Fruit fly (Drosophila melanogaster) whole organism, embryonic: ENCODE measurements around the gene Tsp68C.

Experiments
- CG10209 ChIP-seq: fragments of 200-800 bp; sonication (Bioruptor generic); optimal IDR thresholded peaks from 3 replicates; lab custom pipeline; 2017; ENCODE audit warnings: missing biosample characterization, mild to moderate bottlenecking, missing genetic modification characterization, missing genetic modification reagents
- CG11696 ChIP-seq: fragments of 200-800 bp; sonication (Bioruptor generic); IDR thresholded peaks from 2 replicates; pipeline ENCODE4 v1.3.6; 2022; ENCODE audit warnings: missing biosample characterization, missing genetic modification characterization
- CG13123 ChIP-seq: fragments of 200-800 bp; sonication (Bioruptor generic); optimal IDR thresholded peaks from 2 replicates; lab custom pipeline; 2016; ENCODE audit warnings: missing biosample characterization, missing genetic modification characterization
- CG13624 ChIP-seq: fragments of 200-800 bp; sonication (Bioruptor generic); optimal IDR thresholded peaks from 2 replicates; lab custom pipeline; 2016; ENCODE audit warnings: missing biosample characterization, missing genetic modification characterization
- CG13894 ChIP-seq: fragments of 200-800 bp; sonication (Bioruptor generic); optimal IDR thresholded peaks from 3 replicates; lab custom pipeline; 2018; ENCODE audit warnings: missing biosample characterization, mild to moderate bottlenecking, missing genetic modification characterization, moderate library complexity
- CG14860 ChIP-seq: fragments of 200-800 bp; sonication (Bioruptor generic); IDR thresholded peaks from 3 replicates; pipeline ENCODE4 v1.3.6; 2022; ENCODE audit warnings: missing biosample characterization, missing genetic modification characterization; ENCODE audit not compliant: partially characterized antibody
- CG15269 ChIP-seq: fragments of 200-800 bp; sonication (Bioruptor generic); optimal IDR thresholded peaks from 2 replicates; lab custom pipeline; 2018; ENCODE audit warnings: missing biosample characterization, mild to moderate bottlenecking, missing genetic modification characterization, moderate library complexity
- CG1529 ChIP-seq: fragments of 200-800 bp; sonication (Bioruptor generic); optimal IDR thresholded peaks from 3 replicates; lab custom pipeline; 2018; ENCODE audit warnings: missing biosample characterization, missing genetic modification characterization
- CG1647 ChIP-seq: fragments of 200-800 bp; sonication (Bioruptor generic); optimal IDR thresholded peaks from 3 replicates; lab custom pipeline; 2016; ENCODE audit warnings: missing biosample characterization, missing genetic modification characterization
- CG16815 ChIP-seq: fragments of 200-800 bp; sonication (Bioruptor generic); optimal IDR thresholded peaks from 3 replicates; lab custom pipeline; 2017; ENCODE audit warnings: missing biosample characterization, mild to moderate bottlenecking, missing genetic modification characterization
- CG17186 ChIP-seq: fragments of 200-800 bp; sonication (Bioruptor generic); optimal IDR thresholded peaks from 3 replicates; lab custom pipeline; 2017; ENCODE audit warnings: missing biosample characterization, missing genetic modification reagents, missing genetic modification characterization
- CG17385 ChIP-seq: fragments of 200-800 bp; sonication (Bioruptor generic); optimal IDR thresholded peaks from 3 replicates; lab custom pipeline; 2018; ENCODE audit warnings: missing biosample characterization, mild to moderate bottlenecking, missing genetic modification characterization
- CG1792 ChIP-seq: fragments of 200-800 bp; sonication (Bioruptor generic); optimal IDR thresholded peaks from 2 replicates; lab custom pipeline; 2016; ENCODE audit warnings: missing biosample characterization, missing genetic modification characterization
- CG1832 ChIP-seq: fragments of 200-800 bp; sonication (Bioruptor generic); optimal IDR thresholded peaks from 2 replicates; lab custom pipeline; 2017; ENCODE audit warnings: missing biosample characterization, mild to moderate bottlenecking, missing genetic modification characterization, inconsistent platforms
- CG2199 ChIP-seq: fragments of 200-800 bp; sonication (Bioruptor generic); IDR thresholded peaks from 3 replicates; pipeline ENCODE4 v1.3.6; 2022; ENCODE audit warnings: missing biosample characterization, missing genetic modification characterization
- CG2202 ChIP-seq: fragments of 200-800 bp; sonication (Bioruptor generic); optimal IDR thresholded peaks from 2 replicates; lab custom pipeline; 2018; ENCODE audit warnings: missing biosample characterization, mild to moderate bottlenecking, missing genetic modification characterization
- CG34224 ChIP-seq: fragments of 200-800 bp; sonication (Bioruptor generic); IDR thresholded peaks from 3 replicates; pipeline ENCODE4 v1.3.6; 2022; ENCODE audit warnings: missing biosample characterization, missing genetic modification characterization; ENCODE audit not compliant: partially characterized antibody
- CG4730 ChIP-seq: fragments of 200-800 bp; sonication (Bioruptor generic); IDR thresholded peaks from 2 replicates; pipeline ENCODE4 v1.3.6; 2022; ENCODE audit warnings: missing biosample characterization, missing genetic modification characterization
- CG6175 ChIP-seq: fragments of 200-800 bp; sonication (Bioruptor generic); IDR thresholded peaks from 3 replicates; pipeline ENCODE4 v1.3.6; 2022; ENCODE audit warnings: missing biosample characterization, missing genetic modification characterization
- CG6683 ChIP-seq: fragments of 200-800 bp; sonication (Bioruptor generic); optimal IDR thresholded peaks from 2 replicates; lab custom pipeline; 2017; ENCODE audit warnings: missing biosample characterization, mild to moderate bottlenecking, missing genetic modification characterization, missing genetic modification reagents
- CG8765 ChIP-seq: fragments of 200-800 bp; sonication (Bioruptor generic); IDR thresholded peaks from 2 replicates; pipeline ENCODE4 v1.3.6; 2022; ENCODE audit warnings: missing biosample characterization, missing genetic modification characterization
- CG9609 ChIP-seq: fragments of 200-800 bp; sonication (Bioruptor generic); optimal IDR thresholded peaks from 3 replicates; lab custom pipeline; 2016; ENCODE audit warnings: missing biosample characterization, missing genetic modification characterization
- D ChIP-seq, 2 experiments: fragments of 200-800 bp in 1 of 2; fragments of >200 bp in 1 of 2; sonication (Bioruptor generic) in 1 of 2; optimal IDR thresholded peaks; 2 replicates in 1 of 2; 3 replicates in 1 of 2; lab custom pipeline; 2017; ENCODE audit warnings: mild to moderate bottlenecking in 1 of 2, missing biosample characterization in 1 of 2, missing genetic modification characterization in 1 of 2, missing genetic modification reagents in 1 of 2
- Dfd ChIP-seq, 2 experiments: fragments of >200 bp; optimal IDR thresholded peaks; 2 replicates each; lab custom pipeline; 2017; ENCODE audit warnings: missing biosample characterization in 2 of 2, missing genetic modification characterization in 2 of 2
- Dll ChIP-seq: fragments of 200-800 bp; sonication (Bioruptor generic); IDR thresholded peaks from 4 replicates; pipeline ENCODE4 v1.3.6; 2022; ENCODE audit warnings: missing biosample characterization, missing genetic modification characterization; ENCODE audit not compliant: partially characterized antibody
- Doc3 ChIP-seq: fragments of 200-800 bp; sonication (Bioruptor generic); IDR thresholded peaks from 3 replicates; pipeline ENCODE4 v1.3.6; 2022; ENCODE audit warnings: missing biosample characterization, missing genetic modification characterization; ENCODE audit not compliant: partially characterized antibody
- Dp ChIP-seq: fragments of 200-800 bp; sonication (Bioruptor generic); optimal IDR thresholded peaks from 2 replicates; lab custom pipeline; 2018; ENCODE audit warnings: missing biosample characterization, mild to moderate bottlenecking, missing genetic modification characterization, moderate library complexity
- Ets97D ChIP-seq: fragments of 200-800 bp; sonication (Bioruptor generic); optimal IDR thresholded peaks from 3 replicates; lab custom pipeline; 2016; ENCODE audit warnings: missing biosample characterization, missing genetic modification characterization
- H15 ChIP-seq: fragments of 200-800 bp; sonication (Bioruptor generic); IDR thresholded peaks from 3 replicates; pipeline ENCODE4 v1.3.6; 2022; ENCODE audit warnings: missing biosample characterization, missing genetic modification characterization
- HLH3B ChIP-seq: fragments of 200-800 bp; sonication (Bioruptor generic); IDR thresholded peaks from 2 replicates; pipeline ENCODE4 v1.3.6; 2022; ENCODE audit warnings: missing biosample characterization, missing genetic modification characterization
- Hr51 ChIP-seq, 2 experiments: fragments of 200-800 bp; sonication (Bioruptor generic); optimal IDR thresholded peaks; 2 replicates in 1 of 2; 3 replicates in 1 of 2; lab custom pipeline; 2016 to 2018; ENCODE audit warnings: missing biosample characterization in 2 of 2, missing genetic modification characterization in 2 of 2, mild to moderate bottlenecking in 1 of 2, moderate library complexity in 1 of 2
- Hsf ChIP-seq: fragments of 200-800 bp; sonication (Bioruptor generic); optimal IDR thresholded peaks from 3 replicates; lab custom pipeline; 2016; ENCODE audit warnings: missing biosample characterization, missing genetic modification characterization
- Jarid2 ChIP-seq: fragments of 200-800 bp; sonication (Bioruptor generic); optimal IDR thresholded peaks from 3 replicates; lab custom pipeline; 2017; ENCODE audit warnings: mild to moderate bottlenecking, missing biosample characterization, missing genetic modification reagents, missing genetic modification characterization
- Mrtf ChIP-seq: fragments of 200-800 bp; sonication (Bioruptor generic); IDR thresholded peaks from 3 replicates; pipeline ENCODE4 v1.3.6; 2022; ENCODE audit warnings: missing biosample characterization, missing genetic modification characterization
- NC2β ChIP-seq: fragments of 200-800 bp; sonication (Bioruptor generic); optimal IDR thresholded peaks from 2 replicates; lab custom pipeline; 2016; ENCODE audit warnings: missing biosample characterization, missing genetic modification characterization
- Oaz ChIP-seq: fragments of 200-800 bp; sonication (Bioruptor generic); IDR thresholded peaks from 2 replicates; pipeline ENCODE4 v1.3.6; 2022; ENCODE audit warnings: missing biosample characterization, missing genetic modification characterization
- YL-1 ChIP-seq: fragments of 200-800 bp; sonication (Bioruptor generic); optimal IDR thresholded peaks from 3 replicates; lab custom pipeline; 2017; ENCODE audit warnings: missing biosample characterization, mild to moderate bottlenecking, missing genetic modification characterization
- ab ChIP-seq: fragments of 200-800 bp; sonication (Bioruptor generic); optimal IDR thresholded peaks from 2 replicates; lab custom pipeline; 2016; ENCODE audit warnings: missing biosample characterization, missing genetic modification characterization
- cas ChIP-seq: fragments of 200-800 bp; sonication (Bioruptor generic); IDR thresholded peaks from 2 replicates; pipeline ENCODE4 v1.3.6; 2022; ENCODE audit warnings: missing biosample characterization, missing genetic modification characterization
- dmrt11E ChIP-seq: fragments of 200-800 bp; sonication (Bioruptor generic); optimal IDR thresholded peaks from 3 replicates; lab custom pipeline; 2018; ENCODE audit warnings: missing biosample characterization, mild to moderate bottlenecking, missing genetic modification characterization, moderate library complexity
- eyg ChIP-seq: fragments of 200-800 bp; sonication (Bioruptor generic); optimal IDR thresholded peaks from 3 replicates; lab custom pipeline; 2016; ENCODE audit warnings: missing biosample characterization, missing genetic modification characterization
- fd96Cb ChIP-seq: fragments of 200-800 bp; sonication (Bioruptor generic); optimal IDR thresholded peaks from 2 replicates; lab custom pipeline; 2018; ENCODE audit warnings: missing biosample characterization, mild to moderate bottlenecking, missing genetic modification characterization, moderate library complexity
- grau ChIP-seq: fragments of 200-800 bp; optimal IDR thresholded peaks from 3 replicates; lab custom pipeline; 2019; ENCODE audit warnings: missing biosample characterization, mild to moderate bottlenecking, missing genetic modification characterization, moderate library complexity
- oc ChIP-seq: fragments of 200-800 bp; sonication (Bioruptor generic); optimal IDR thresholded peaks from 2 replicates; lab custom pipeline; 2018; ENCODE audit warnings: missing biosample characterization, mild to moderate bottlenecking, missing genetic modification characterization, moderate library complexity
- sd ChIP-seq: fragments of 200-800 bp; sonication (Bioruptor generic); optimal IDR thresholded peaks from 3 replicates; lab custom pipeline; 2018; ENCODE audit warnings: missing biosample characterization, mild to moderate bottlenecking, missing genetic modification characterization, moderate library complexity
- sens ChIP-seq: fragments of 200-800 bp; sonication (Bioruptor generic); peaks from one replicate; lab custom pipeline; 2016; ENCODE audit warnings: missing biosample characterization, missing genetic modification characterization
- slp2 ChIP-seq: fragments of 200-800 bp; sonication (Bioruptor generic); optimal IDR thresholded peaks from 2 replicates; lab custom pipeline; 2016; ENCODE audit warnings: missing biosample characterization, missing genetic modification characterization
- sob ChIP-seq: fragments of 200-800 bp; sonication (Bioruptor generic); IDR thresholded peaks from 2 replicates; pipeline ENCODE4 v1.3.6; 2022; ENCODE audit warnings: missing biosample characterization, missing genetic modification characterization
- ssp ChIP-seq: fragments of 200-800 bp; sonication (Bioruptor generic); IDR thresholded peaks from 2 replicates; pipeline ENCODE4 v1.3.6; 2022; ENCODE audit warnings: missing biosample characterization, missing genetic modification characterization
- trem ChIP-seq: fragments of 200-800 bp; optimal IDR thresholded peaks from 3 replicates; lab custom pipeline; 2019; ENCODE audit warnings: missing biosample characterization, mild to moderate bottlenecking, missing genetic modification characterization, moderate library complexity
- yki ChIP-seq: fragments of >200 bp; optimal IDR thresholded peaks from 3 replicates; lab custom pipeline; 2018

Gene Tsp68C

dm6 chr3L:13862403-13862802 lies 18.9 kb downstream of the Tsp68C start (continued):
- no peak for TF ChIP-seq CG17186
- no peak for TF ChIP-seq YL-1 (GFP tag; lab: Kevin White, UChicago)
- TF ChIP-seq CG4730 (GFP tag; lab: Robert Waterston, UW): peak; percentile 92
- TF ChIP-seq CG16815 (GFP tag; lab: Kevin White, UChicago): peak; percentile 81
- TF ChIP-seq HLH3B (GFP tag; lab: Robert Waterston, UW): 0 out of 2 replicates have a peak, but pooled peaks have one; percentile 61
- TF ChIP-seq CG6683 (GFP tag; lab: Kevin White, UChicago): no peak
- no peak for TF ChIP-seq CG13894 (tag; lab: Kevin White, UChicago)
- peak; percentile 97 for TF ChIP-seq sob (GFP tag; lab: Robert Waterston, UW)
- no peak for TF ChIP-seq Dp (GFP tag; lab: Kevin White, UChicago)
- peak; percentile 74 to 78 for TF ChIP-seq Hr51 (GFP tag; optimal IDR thresholded peaks at IDR 0.05; lab: Kevin White, UChicago)
- TF ChIP-seq CG1647 (GFP tag; lab: Kevin White, UChicago): peak; percentile 4
- TF ChIP-seq CG13624: peak; percentile 93
- TF ChIP-seq slp2 (GFP tag; lab: Kevin White, UChicago): peak; percentile 71
- TF ChIP-seq CG2202 (tag; lab: Kevin White, UChicago): no peak
- TF ChIP-seq CG13123 (GFP tag; lab: Kevin White, UChicago): no peak
- no peak for TF ChIP-seq yki (lab: Kevin White, UChicago)
- no peak for TF ChIP-seq Jarid2
- TF ChIP-seq oc (tag; lab: Kevin White, UChicago): peak; percentile 62
- peak; percentile 58 for TF ChIP-seq Ets97D (GFP tag; lab: Kevin White, UChicago)
- TF ChIP-seq eyg (GFP tag; lab: Kevin White, UChicago): no peak
- TF ChIP-seq trem (tag; lab: Kevin White, UChicago): peak; percentile 9
- peak; percentile 70 for TF ChIP-seq CG17385
- TF ChIP-seq ssp: peak; percentile 74; the same call in 1 of the 2 replicates
- TF ChIP-seq Dll (GFP tag; lab: Robert Waterston, UW): no peak
- TF ChIP-seq CG11696 (GFP tag; lab: Robert Waterston, UW): peak; percentile 60; the same call in 1 of the 2 replicates
- peak; percentile 31 for TF ChIP-seq CG1832 (GFP tag; lab: Kevin White, UChicago)
- TF ChIP-seq sd: peak; percentile 85
- TF ChIP-seq sens (GFP tag; lab: Kevin White, UChicago): peak; percentile 95
- TF ChIP-seq NC2β: peak; percentile 68
- no peak for TF ChIP-seq D (optimal IDR thresholded peaks at IDR 0.05; lab: Kevin White, UChicago)
- TF ChIP-seq D (GFP tag; optimal IDR thresholded peaks at IDR 0.05; lab: Kevin White, UChicago): no peak
- no peak for TF ChIP-seq fd96Cb
- TF ChIP-seq Dfd (GFP tag; optimal IDR thresholded peaks at IDR 0.05; lab: Kevin White, UChicago): no peak
- TF ChIP-seq CG14860: 0 out of 3 replicates have a peak, but pooled peaks have one; percentile 41
- TF ChIP-seq cas (GFP tag; lab: Robert Waterston, UW): peak; percentile 63; the same call in 1 of the 2 replicates
- TF ChIP-seq ab (GFP tag; lab: Kevin White, UChicago): peak; percentile 91
- TF ChIP-seq CG10209 (GFP tag; lab: Kevin White, UChicago): peak; percentile 85
- no peak for TF ChIP-seq CG34224
- peak; percentile 83 for TF ChIP-seq grau (tag; lab: Kevin White, UChicago)
- TF ChIP-seq CG1529 (GFP tag; lab: Kevin White, UChicago): peak; percentile 63
- no peak for TF ChIP-seq CG2199 (GFP tag; lab: Robert Waterston, UW)
- TF ChIP-seq CG6175: peak; percentile 96
- no peak for TF ChIP-seq Doc3 (GFP tag; lab: Robert Waterston, UW)
- TF ChIP-seq CG15269: peak; percentile 92
- TF ChIP-seq CG9609: peak; percentile 88
- TF ChIP-seq Hsf (GFP tag; lab: Kevin White, UChicago): peak; percentile 89
- peak; percentile 86 for TF ChIP-seq H15
- TF ChIP-seq Oaz (GFP tag; lab: Robert Waterston, UW): peak; percentile 84
- TF ChIP-seq CG1792: no peak
- peak; percentile 98 for TF ChIP-seq Mrtf (GFP tag; lab: Robert Waterston, UW)
- peak; percentile 17 for TF ChIP-seq dmrt11E
- TF ChIP-seq CG8765 (GFP tag; lab: Robert Waterston, UW): no peak
